Worm (Caenorhabditis elegans): ENCODE measurements around the gene M106.2.

M106.2 gene

ce11 chrII:10861723-10862486, 12.1 kb upstream of the M106.2 start (continued):
- TF ChIP-seq dpff-1 (tag; optimal IDR thresholded peaks at IDR 0.05), result no peak
- no peak for TF ChIP-seq Y67H2A.10 (GFP tag; conservative IDR thresholded peaks at IDR 0.05)
- TF ChIP-seq atf-7 (tag; optimal IDR thresholded peaks at IDR 0.05), result peak; percentile 28
- peak in 1 of 2 experiments; percentile 80 for TF ChIP-seq let-607 (tag; optimal IDR thresholded peaks at IDR 0.05)
- TF ChIP-seq hmg-1.2 (GFP tag; IDR thresholded peaks at IDR 0.05), result peak; percentile 16; the same call in 1 of the 2 replicates

ce11 chrII:10861305-10861704, 11.5 kb upstream of the M106.2 start:
- TF ChIP-seq unc-62 (GFP tag; optimal IDR thresholded peaks at IDR 0.05), result no peak
- TF ChIP-seq nfyb-1 (GFP tag; IDR thresholded peaks at IDR 0.05), result peak; percentile 80

- peak; percentile 94 for TF ChIP-seq nhr-80 (tag; optimal IDR thresholded peaks at IDR 0.05)
- TF ChIP-seq cebp-1 (GFP tag; IDR thresholded peaks at IDR 0.05), result no peak
- TF ChIP-seq cebp-1 (tag; optimal IDR thresholded peaks at IDR 0.05), result peak; percentile 41
- peak; percentile 11 for TF ChIP-seq atf-7 (tag; optimal IDR thresholded peaks at IDR 0.05)
- TF ChIP-seq ztf-22 (GFP tag; optimal IDR thresholded peaks at IDR 0.05), result no peak
- peak; percentile 7 for TF ChIP-seq attf-5 (GFP tag; optimal IDR thresholded peaks at IDR 0.05)
- peak; percentile 61; the same call in 1 of the 2 replicates for TF ChIP-seq dox-1 (GFP tag; IDR thresholded peaks at IDR 0.05)
- no peak for TF ChIP-seq F55B11.4 (tag; optimal IDR thresholded peaks at IDR 0.05; ENCODE audit: borderline replicate concordance, insufficient read depth)
- TF ChIP-seq ztf-25 (GFP tag; IDR thresholded peaks at IDR 0.05), result no peak
Observed at ce11 chrII:10860840-10861239, 11.0 kb upstream of the M106.2 start, which contains the start of gene M106.3. M106.3 (minus strand) TSS chrII:10860909.

- TF ChIP-seq C17E4.6 (GFP tag; IDR thresholded peaks at IDR 0.05) (no peak), aptf-3 (GFP tag; IDR thresholded peaks at IDR 0.05) (no peak), ceh-40 (GFP tag; IDR thresholded peaks at IDR 0.05) (no peak), ceh-91 (GFP tag; IDR thresholded peaks at IDR 0.05) (no peak), nfyb-1 (GFP tag; IDR thresholded peaks at IDR 0.05) (0 out of 2 replicates have a peak, but pooled peaks have one; percentile 13), lin-54 (GFP tag; optimal IDR thresholded peaks at IDR 0.05) (no peak), ztf-28 (GFP tag; IDR thresholded peaks at IDR 0.05) (no peak), ceh-27 (GFP tag; optimal IDR thresholded peaks at IDR 0.05) (no peak), ekl-4 (GFP tag; IDR thresholded peaks at IDR 0.05) (0 out of 2 replicates have a peak, but pooled peaks have one; percentile 26), sptf-2 (GFP tag; optimal IDR thresholded peaks at IDR 0.05) (no peak), ZK185.1 (tag; optimal IDR thresholded peaks at IDR 0.05; ENCODE audit: poor library complexity, severe bottlenecking) (no peak), ztf-6 (GFP tag; IDR thresholded peaks at IDR 0.05) (no peak), pha-4 (tag; optimal IDR thresholded peaks at IDR 0.05) (no peak), C06A6.2 (GFP tag; conservative IDR thresholded peaks at IDR 0.05) (no peak), lsy-27 (tag; optimal IDR thresholded peaks at IDR 0.05; ENCODE audit: borderline replicate concordance, insufficient read depth) (no peak), xnd-1 (tag; optimal IDR thresholded peaks at IDR 0.05) (no peak), let-607 (tag; optimal IDR thresholded peaks at IDR 0.05) (no peak), mcd-1 (GFP tag; IDR thresholded peaks at IDR 0.05) (no peak), attf-6 (GFP tag; IDR thresholded peaks at IDR 0.05) (no peak), chd-7 (tag; optimal IDR thresholded peaks at IDR 0.05) (no peak), lag-1 (GFP tag; IDR thresholded peaks at IDR 0.05) (no peak), unc-62 (GFP tag; optimal IDR thresholded peaks at IDR 0.05) (no peak), Y67H2A.10 (GFP tag; conservative IDR thresholded peaks at IDR 0.05) (no peak), lin-35 (GFP tag; optimal IDR thresholded peaks at IDR 0.05) (no peak), rcor-1 (GFP tag; IDR thresholded peaks at IDR 0.05) (no peak), Y95B8A.8 (GFP tag; IDR thresholded peaks at IDR 0.05) (no peak), nhr-80 (tag; optimal IDR thresholded peaks at IDR 0.05) (peak; percentile 70), F37B4.10 (GFP tag; IDR thresholded peaks at IDR 0.05) (no peak), dox-1 (GFP tag; IDR thresholded peaks at IDR 0.05) (peak; percentile 37; the same call in 1 of the 2 replicates), F10E7.11 (tag; optimal IDR thresholded peaks at IDR 0.05) (no peak)
Observed at ce11 chrII:10859359-10859758, 9.6 kb upstream of the M106.2 start.

Measured in whole organism, young adult.